Worm (Caenorhabditis elegans) whole organism, dauer: ENCODE data around the gene str-144.

Source experiments
- unc-62 ChIP-seq: sonication (generic microtip); optimal IDR thresholded peaks from 2 replicates; lab custom pipeline; 2017; ENCODE audit warnings: missing biosample characterization, missing genetic modification reagents, missing genetic modification characterization

The str-144 gene

DNA sequence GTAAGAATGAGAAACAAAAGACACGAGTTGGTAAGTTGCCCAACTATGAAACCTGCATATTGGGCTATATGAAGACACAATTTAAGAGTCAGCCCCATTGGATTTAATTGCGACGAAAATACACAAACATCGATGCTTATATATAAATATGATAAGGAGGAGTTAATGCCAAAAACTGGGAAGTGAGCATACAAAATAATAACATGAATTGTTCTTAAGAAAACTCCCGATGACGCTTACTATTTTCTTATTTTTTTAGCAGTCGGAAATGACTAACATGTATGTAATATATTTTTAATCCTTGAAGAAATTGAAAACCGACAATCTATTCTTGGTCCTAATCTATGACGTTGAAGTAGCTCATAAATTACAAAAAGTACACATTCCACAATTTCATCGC lies at the start of gene str-144:
TSS of gene str-144 (minus strand) at position 101 of the 400 bp plus-strand sequence.
- TF ChIP-seq unc-62 (GFP tag; lab: Kevin White, UChicago), result no peak

ce11 chrV:8120868-8121267 lies 48.9 kb upstream of the str-144 start, which contains the start of gene D1014.6:
Gene D1014.6 (plus strand): TSS chrV:8121168.
- no peak for TF ChIP-seq unc-62 (GFP tag; lab: Kevin White, UChicago)

- no peak for TF ChIP-seq unc-62 (GFP tag; lab: Kevin White, UChicago)
Measured at ce11 chrV:8117964-8118363, 46.0 kb upstream of the str-144 start, which contains the start of gene D1014.7. Gene D1014.7 (plus strand): TSS chrV:8118264.

- TF ChIP-seq unc-62 (GFP tag; lab: Kevin White, UChicago), result no peak
Measured at ce11 chrV:8114542-8114941, 42.6 kb upstream of the str-144 start.

DNA sequence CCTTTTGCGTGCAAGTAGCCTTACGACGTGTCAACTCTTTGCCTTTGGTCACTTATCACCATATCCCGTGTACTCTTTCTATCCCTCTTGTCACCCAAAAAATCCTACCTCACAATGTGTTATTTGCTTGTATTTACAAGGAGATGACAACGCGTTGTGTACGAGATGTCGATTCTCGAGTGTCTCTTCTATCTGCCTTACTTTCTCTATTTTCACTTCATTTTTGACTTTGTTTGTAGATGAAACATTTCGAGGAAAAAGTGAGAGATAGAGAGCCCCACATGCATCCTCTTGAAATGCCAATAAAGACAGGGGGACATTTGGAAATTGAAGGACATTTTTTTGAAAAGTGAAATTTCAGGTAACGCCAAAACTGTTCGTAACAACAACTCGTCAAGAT lies 38.9 kb upstream of the str-144 start:
- no peak for TF ChIP-seq unc-62 (GFP tag; lab: Kevin White, UChicago)

DNA sequence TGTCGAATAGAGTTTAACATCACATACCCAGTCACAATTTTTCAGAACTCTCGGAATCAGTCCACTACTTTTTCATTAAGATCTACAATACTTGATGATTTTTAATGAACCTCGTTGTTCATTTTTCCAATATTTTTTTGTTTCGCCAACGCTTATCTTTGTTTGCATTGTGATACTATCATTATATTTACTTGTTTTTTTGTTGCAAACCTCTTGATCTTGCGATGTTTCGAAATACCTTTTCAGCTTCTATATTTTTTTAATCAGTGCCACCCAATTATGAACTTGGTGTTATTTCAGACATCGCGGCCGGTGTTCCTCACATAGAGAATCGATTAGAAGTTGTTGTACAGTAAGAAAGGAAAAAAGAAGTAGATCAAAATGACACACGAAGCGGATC lies 36.7 kb upstream of the str-144 start, which contains the start of gene myo-5:
TSS of gene myo-5 (plus strand) at position 301 of the 400 bp plus-strand sequence.
- no peak for TF ChIP-seq unc-62 (GFP tag; lab: Kevin White, UChicago)

- no peak for TF ChIP-seq unc-62 (GFP tag; lab: Kevin White, UChicago)
Measured at ce11 chrV:8104473-8104872, 32.5 kb upstream of the str-144 start, which contains the start of gene srlf-16. Gene srlf-16 (plus strand): TSS chrV:8104773.

- no peak for TF ChIP-seq unc-62 (GFP tag; lab: Kevin White, UChicago)
Measured at ce11 chrV:8102960-8103359, 31.0 kb upstream of the str-144 start, which contains the start of gene str-90. Gene str-90 (plus strand): TSS chrV:8103260.

DNA sequence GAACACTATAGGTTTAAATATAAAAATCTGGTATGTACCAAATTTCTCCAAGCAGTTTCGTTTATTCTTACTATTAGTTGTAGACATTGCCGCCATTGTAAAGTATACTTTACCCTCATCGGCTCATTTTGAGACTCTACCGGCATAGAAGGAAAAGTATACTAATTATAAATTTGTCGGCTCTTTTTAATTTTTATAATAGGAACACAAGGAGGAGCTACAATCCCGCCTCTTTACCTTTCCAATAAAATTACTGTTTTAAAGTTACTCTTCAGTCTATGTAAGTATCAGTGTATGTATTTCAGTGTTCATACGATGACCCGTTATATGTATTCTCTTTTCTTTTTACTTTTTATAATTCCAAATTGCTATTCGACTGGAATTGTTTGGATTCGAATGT lies 27.4 kb upstream of the str-144 start, which contains the start of gene sdz-23:
TSS of gene sdz-23 (plus strand) at position 301 of the 400 bp plus-strand sequence.
- TF ChIP-seq unc-62 (GFP tag; lab: Kevin White, UChicago), result no peak

ce11 chrV:8098239-8098638 lies 26.3 kb upstream of the str-144 start, which contains the start of gene str-145:
Gene str-145 (minus strand): TSS chrV:8098339.
- TF ChIP-seq unc-62 (GFP tag; lab: Kevin White, UChicago), result no peak

DNA sequence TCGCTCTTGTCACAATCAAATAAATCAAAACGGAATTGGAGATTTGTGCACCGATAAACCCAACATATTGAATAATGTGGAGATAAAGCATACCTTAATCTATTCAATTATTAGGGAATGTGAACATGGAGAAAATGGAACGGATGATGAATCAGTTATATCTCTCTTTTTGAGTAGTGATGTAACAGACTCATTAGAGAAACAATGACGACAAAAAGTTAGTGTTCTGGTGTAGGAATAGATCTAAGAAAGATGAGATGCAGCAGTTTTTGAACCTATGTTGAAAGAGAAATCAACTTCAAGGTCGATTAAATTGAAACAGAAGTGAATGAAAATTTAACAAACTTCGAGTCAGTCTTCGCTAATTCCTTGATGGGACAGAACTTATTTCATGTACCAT lies 23.4 kb upstream of the str-144 start, which contains the start of gene str-146:
TSS of gene str-146 (minus strand) at position 101 of the 400 bp plus-strand sequence.
- no peak for TF ChIP-seq unc-62 (GFP tag; lab: Kevin White, UChicago)

ce11 chrV:8092385-8092784 lies 20.4 kb upstream of the str-144 start, which contains the start of gene str-129:
Gene str-129 (minus strand): TSS chrV:8092485.
- TF ChIP-seq unc-62 (GFP tag; lab: Kevin White, UChicago), result no peak

ce11 chrV:8090595-8090994 lies 18.6 kb upstream of the str-144 start, which contains the start of gene str-130:
Gene str-130 (minus strand): TSS chrV:8090695.
- TF ChIP-seq unc-62 (GFP tag; lab: Kevin White, UChicago), result no peak

DNA sequence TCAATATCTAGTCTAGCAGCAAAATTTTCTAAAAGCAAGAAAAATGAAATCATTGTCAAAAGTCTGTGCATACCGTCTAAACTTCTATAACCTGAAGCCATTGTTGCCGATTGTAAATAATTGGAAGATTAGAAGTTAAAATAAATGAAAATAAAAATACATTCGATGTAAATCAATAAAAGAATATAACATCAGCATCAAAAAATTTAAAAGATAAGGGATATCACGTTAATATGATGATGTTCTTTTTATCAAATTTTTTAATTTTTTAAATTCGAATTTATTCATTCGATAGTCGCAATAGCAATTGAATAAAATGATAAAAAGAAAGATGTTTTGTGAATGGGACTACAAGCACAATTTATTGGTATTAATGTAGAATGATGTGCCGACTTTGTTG lies 13.2 kb upstream of the str-144 start, which contains the start of gene C09H5.7:
TSS of gene C09H5.7 (minus strand) at position 101 of the 400 bp plus-strand sequence.
- no peak for TF ChIP-seq unc-62 (GFP tag; lab: Kevin White, UChicago)

DNA sequence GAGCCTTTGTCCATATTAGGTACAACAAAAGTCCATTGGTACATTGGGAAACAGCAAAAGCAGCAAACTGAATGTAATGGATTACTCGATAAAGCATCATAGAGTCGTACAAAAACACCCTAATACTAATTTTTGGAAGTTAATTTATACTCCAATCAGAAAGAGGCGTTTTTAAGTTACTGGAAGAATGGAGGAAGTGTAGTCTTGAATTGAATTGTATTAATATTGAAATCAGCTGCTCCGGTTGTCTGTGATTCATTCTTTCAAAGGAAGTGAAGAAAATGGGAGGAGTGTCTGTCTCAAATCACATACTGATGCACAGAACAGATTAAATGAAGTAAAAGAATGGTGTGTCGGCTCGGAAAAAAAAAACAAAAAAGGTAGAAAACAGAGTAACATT lies 9.6 kb upstream of the str-144 start, which contains the start of gene str-131:
TSS of gene str-131 (minus strand) at position 101 of the 400 bp plus-strand sequence.
- no peak for TF ChIP-seq unc-62 (GFP tag; lab: Kevin White, UChicago)

- no peak for TF ChIP-seq unc-62 (GFP tag; lab: Kevin White, UChicago)
Measured at ce11 chrV:8079813-8080212, 7.9 kb upstream of the str-144 start.

DNA sequence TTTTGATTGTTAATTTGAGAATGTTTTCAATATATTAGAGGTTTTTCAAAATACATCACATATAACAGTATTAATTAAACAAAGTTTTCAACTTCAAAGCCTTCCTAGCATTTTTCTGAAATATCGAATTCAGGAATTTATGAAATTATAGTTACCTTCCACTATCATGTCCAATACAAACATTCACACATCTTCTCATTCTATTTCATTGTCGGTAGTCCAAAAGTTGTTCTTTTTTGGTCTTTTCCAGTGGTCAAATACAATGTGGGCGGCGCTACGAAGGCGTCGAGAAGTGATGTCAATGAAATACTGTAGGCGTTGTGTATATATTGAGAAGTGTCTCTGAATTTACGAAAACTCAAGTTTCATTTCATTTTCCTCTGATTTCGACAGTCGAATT lies 3.8 kb upstream of the str-144 start, which contains the start of gene catp-3:
TSS of gene catp-3 (plus strand) at position 301 of the 400 bp plus-strand sequence.
- no peak for TF ChIP-seq unc-62 (GFP tag; lab: Kevin White, UChicago)
